Worm (Caenorhabditis elegans): ENCODE results near the gene K02F6.1.
"Not testable (repeated sequence)": the region's sequence is repeated elsewhere in the genome, so short reads cannot be mapped to it uniquely, and the experiment has no call there.

DNA sequence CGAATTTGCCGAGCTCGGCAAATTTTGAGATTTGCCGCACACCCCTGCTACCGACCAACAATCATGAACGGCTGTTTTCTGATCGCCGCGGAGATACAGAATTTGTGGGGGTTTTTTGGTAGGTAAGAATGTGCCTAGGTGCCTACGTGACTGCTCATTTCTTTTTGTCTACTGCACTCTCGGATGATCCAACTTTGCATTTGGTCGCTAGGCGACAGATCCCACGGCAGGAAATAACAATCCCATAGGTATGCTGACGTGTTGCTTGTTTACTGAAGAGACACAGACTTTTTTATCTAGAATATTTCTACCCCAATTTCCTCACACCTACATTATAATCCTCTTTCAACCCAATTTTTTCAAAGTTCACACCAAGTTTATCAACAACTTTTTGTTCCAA, 18.8 kb upstream of the K02F6.1 start, which contains the start of gene K02F6.8:
- not testable (repeated sequence) for TF ChIP-seq elt-1 (tag; optimal IDR thresholded peaks at IDR 0.05; ENCODE audit: borderline replicate concordance, insufficient read depth); lin-13 (tag; optimal IDR thresholded peaks at IDR 0.05); zip-8 (tag; optimal IDR thresholded peaks at IDR 0.05); pha-4 (tag; optimal IDR thresholded peaks at IDR 0.05)

All from whole organism, mixed stage, embryonic.